Fruit fly (Drosophila melanogaster) whole organism, wandering third instar larva: Measurements from ENCODE around the gene Cyp313a3.

Experiments used
- Dif ChIP-seq: fragments of 200-275, 200-300 bp; sonication (Bioruptor generic); optimal IDR thresholded peaks from 2 replicates; lab custom pipeline; 2018; ENCODE audit warnings: missing biosample characterization, missing genetic modification characterization; ENCODE audit not compliant: partially characterized antibody
- br ChIP-seq: fragments of 200-800 bp; sonication (Bioruptor generic); optimal IDR thresholded peaks from 2 replicates; lab custom pipeline; 2016; ENCODE audit warnings: missing biosample characterization, missing genetic modification characterization
- brk ChIP-seq: fragments of 200-800 bp; sonication (Bioruptor generic); optimal IDR thresholded peaks from 2 replicates; lab custom pipeline; 2016; ENCODE audit warnings: missing biosample characterization, mild to moderate bottlenecking, missing genetic modification characterization
- dsf ChIP-seq: sonication (Bioruptor generic); optimal IDR thresholded peaks from 2 replicates; lab custom pipeline; 2016; ENCODE audit warnings: missing biosample characterization, missing genetic modification characterization, borderline replicate concordance
- fru ChIP-seq: fragments of 200-800 bp; sonication (Bioruptor generic); optimal IDR thresholded peaks from 3 replicates; lab custom pipeline; 2016; ENCODE audit warnings: missing biosample characterization, mild to moderate bottlenecking, missing genetic modification characterization
- psq ChIP-seq: fragments of 200-800 bp; sonication (Bioruptor generic); optimal IDR thresholded peaks from 3 replicates; lab custom pipeline; 2017; ENCODE audit warnings: missing biosample characterization, mild to moderate bottlenecking, missing genetic modification characterization, moderate library complexity
- sage ChIP-seq: fragments of 200-800 bp; sonication (Bioruptor generic); optimal IDR thresholded peaks from 2 replicates; lab custom pipeline; 2016; ENCODE audit warnings: missing biosample characterization, mild to moderate bottlenecking, missing genetic modification characterization
- usp ChIP-seq: fragments of >200 bp; optimal IDR thresholded peaks from 2 replicates; lab custom pipeline; 2017; ENCODE audit warnings: missing biosample characterization, missing genetic modification characterization

- TF ChIP-seq dsf (GFP tag; lab: Kevin White, UChicago): no peak
- TF ChIP-seq usp (GFP tag; lab: Kevin White, UChicago): no peak
- TF ChIP-seq br (GFP tag; lab: Kevin White, UChicago): no peak
- no peak for TF ChIP-seq Dif (GFP tag; lab: Kevin White, UChicago)
- TF ChIP-seq psq: no peak
- no peak for TF ChIP-seq fru (GFP tag; lab: Kevin White, UChicago)
- TF ChIP-seq sage (GFP tag; lab: Kevin White, UChicago): no peak
- TF ChIP-seq brk (GFP tag; lab: Kevin White, UChicago): no peak
Measured at dm6 chr3R:12259819-12260218, 20.8 kb upstream of the Cyp313a3 start.
